Fruit fly (Drosophila melanogaster) whole organism, embryonic: ENCODE results near the gene CG5359.

ENCODE experiments used
- Adf1 ChIP-seq: fragments of 200-800 bp; sonication (Bioruptor generic); IDR thresholded peaks from 2 replicates; pipeline ENCODE4 v1.3.6; 2022; ENCODE audit warnings: missing biosample characterization, missing genetic modification characterization
- BtbVII ChIP-seq: fragments of 200-800 bp; sonication (Bioruptor generic); optimal IDR thresholded peaks from 3 replicates; lab custom pipeline; 2017; ENCODE audit warnings: missing biosample characterization, mild to moderate bottlenecking, missing genetic modification characterization
- CG2678 ChIP-seq: fragments of 200-800 bp; sonication (Bioruptor generic); optimal IDR thresholded peaks from 3 replicates; lab custom pipeline; 2019; ENCODE audit warnings: missing biosample characterization, mild to moderate bottlenecking, missing genetic modification characterization, moderate library complexity
- CG2712 ChIP-seq: fragments of 200-800 bp; optimal IDR thresholded peaks from 3 replicates; lab custom pipeline; 2019; ENCODE audit warnings: missing biosample characterization, mild to moderate bottlenecking, missing genetic modification characterization, moderate library complexity
- CG42726 ChIP-seq: fragments of 200-800 bp; sonication (Bioruptor generic); IDR thresholded peaks from 2 replicates; pipeline ENCODE4 v1.3.6; 2022; ENCODE audit warnings: missing biosample characterization, missing genetic modification characterization; ENCODE audit not compliant: partially characterized antibody
- CG8478 ChIP-seq: fragments of >200 bp; optimal IDR thresholded peaks from 2 replicates; lab custom pipeline; 2018
- HmgZ ChIP-seq: fragments of 200-800 bp; sonication (Bioruptor generic); optimal IDR thresholded peaks from 2 replicates; lab custom pipeline; 2018; ENCODE audit warnings: missing biosample characterization, mild to moderate bottlenecking, missing genetic modification characterization
- Poxn ChIP-seq: fragments of 200-800 bp; sonication (Bioruptor generic); IDR thresholded peaks from 2 replicates; pipeline ENCODE4 v1.3.6; 2022; ENCODE audit warnings: missing biosample characterization, missing genetic modification characterization
- Sox102F ChIP-seq: fragments of 200-800 bp; sonication (Bioruptor generic); optimal IDR thresholded peaks from 2 replicates; lab custom pipeline; 2018; ENCODE audit warnings: missing biosample characterization, mild to moderate bottlenecking, missing genetic modification characterization, moderate library complexity
- Xrp1 ChIP-seq: fragments of 200-800 bp; sonication (Bioruptor generic); IDR thresholded peaks from 2 replicates; pipeline ENCODE4 v1.3.6; 2022; ENCODE audit warnings: missing biosample characterization, missing genetic modification characterization
- cwo ChIP-seq: fragments of 200-800 bp; sonication (Bioruptor generic); optimal IDR thresholded peaks from 3 replicates; lab custom pipeline; 2017; ENCODE audit warnings: missing biosample characterization, missing genetic modification characterization, mild to moderate bottlenecking, moderate library complexity, missing genetic modification reagents
- hkb ChIP-seq, 2 experiments: fragments of 200-800 bp in 1 of 2; fragments of >200 bp in 1 of 2; sonication (Bioruptor generic) in 1 of 2; IDR thresholded peaks in 1 of 2; optimal IDR thresholded peaks in 1 of 2; 2 replicates each; pipeline versions ENCODE4 v1.3.6 to Lab custom; 2017 to 2022; ENCODE audit warnings: missing biosample characterization in 1 of 2, missing genetic modification characterization in 1 of 2

DNA sequence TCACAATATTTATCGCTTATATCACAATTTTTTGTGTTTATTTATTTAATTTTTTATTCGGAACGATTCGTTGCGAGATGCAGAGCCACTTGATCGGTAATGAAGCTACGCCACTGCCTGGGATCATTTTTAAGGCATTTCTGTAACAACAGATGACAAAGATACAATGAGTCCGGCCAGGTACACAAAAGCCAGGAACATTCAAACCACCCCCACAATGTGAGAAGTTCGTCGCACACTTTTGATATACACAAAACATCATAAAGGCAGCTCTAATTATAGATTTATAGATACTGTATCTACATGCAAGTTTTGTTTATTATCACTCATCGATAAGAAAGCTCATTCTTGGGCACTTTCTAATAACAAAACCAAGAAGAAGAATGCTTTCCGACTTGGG, 24.0 kb upstream of the CG5359 start, which contains the start of gene CG31407:
- no peak for TF ChIP-seq CG2678 (tag; lab: Kevin White, UChicago)
- no peak for TF ChIP-seq HmgZ (tag; lab: Kevin White, UChicago)
- TF ChIP-seq BtbVII (GFP tag; lab: Kevin White, UChicago) = no peak
- no peak for TF ChIP-seq CG8478 (lab: Kevin White, UChicago)
- TF ChIP-seq Sox102F = no peak
- no peak for TF ChIP-seq cwo (GFP tag; lab: Kevin White, UChicago)
- no peak for TF ChIP-seq Adf1 (GFP tag; lab: Robert Waterston, UW)
- no peak for TF ChIP-seq CG2712 (tag; lab: Kevin White, UChicago)
- TF ChIP-seq Xrp1 = no peak
- TF ChIP-seq Poxn (GFP tag; lab: Robert Waterston, UW) = no peak
- no peak for TF ChIP-seq hkb (optimal IDR thresholded peaks at IDR 0.05; lab: Kevin White, UChicago)
- no peak for TF ChIP-seq hkb (GFP tag; IDR thresholded peaks at IDR 0.05; lab: Robert Waterston, UW)
- TF ChIP-seq CG42726 (GFP tag; lab: Robert Waterston, UW) = no peak
